Fruit fly (Drosophila melanogaster) whole organism, embryonic: ENCODE data around the gene Rab39.

Source experiments
- BtbVII ChIP-seq: fragments of 200-800 bp; sonication (Bioruptor generic); optimal IDR thresholded peaks from 3 replicates; lab custom pipeline; 2017; ENCODE audit warnings: missing biosample characterization, mild to moderate bottlenecking, missing genetic modification characterization
- Bteb2 ChIP-seq: fragments of 200-800 bp; sonication (Bioruptor generic); optimal IDR thresholded peaks from 2 replicates; lab custom pipeline; 2016; ENCODE audit warnings: missing biosample characterization, missing genetic modification characterization
- C15 ChIP-seq: fragments of 200-800 bp; sonication (Bioruptor generic); IDR thresholded peaks from 3 replicates; pipeline ENCODE4 v1.3.6; 2022; ENCODE audit warnings: missing biosample characterization, missing genetic modification characterization
- CG10654 ChIP-seq: fragments of 200-800 bp; sonication (Bioruptor generic); optimal IDR thresholded peaks from 2 replicates; lab custom pipeline; 2016; ENCODE audit warnings: missing biosample characterization, missing genetic modification characterization
- CG11723 ChIP-seq: fragments of 200-800 bp; sonication (Bioruptor generic); optimal IDR thresholded peaks from 2 replicates; lab custom pipeline; 2017; ENCODE audit warnings: missing biosample characterization, mild to moderate bottlenecking, missing genetic modification characterization
- CG13775 ChIP-seq: fragments of 200-800 bp; sonication (Bioruptor generic); optimal IDR thresholded peaks from 3 replicates; lab custom pipeline; 2017; ENCODE audit warnings: missing biosample characterization, mild to moderate bottlenecking, missing genetic modification characterization
- CG14667 ChIP-seq: fragments of 200-800 bp; sonication (Bioruptor generic); IDR thresholded peaks from 2 replicates; pipeline ENCODE4 v1.3.6; 2022; ENCODE audit warnings: missing biosample characterization, missing genetic modification characterization
- CG18476 ChIP-seq: fragments of 200-800 bp; sonication (Bioruptor generic); optimal IDR thresholded peaks from 2 replicates; lab custom pipeline; 2016; ENCODE audit warnings: missing biosample characterization, mild to moderate bottlenecking, missing genetic modification characterization
- CG2129 ChIP-seq: fragments of 200-800 bp; sonication (Bioruptor generic); IDR thresholded peaks from 2 replicates; pipeline ENCODE4 v1.3.6; 2022; ENCODE audit warnings: missing biosample characterization, missing genetic modification characterization; ENCODE audit not compliant: partially characterized antibody
- CG2712 ChIP-seq: fragments of 200-800 bp; optimal IDR thresholded peaks from 3 replicates; lab custom pipeline; 2019; ENCODE audit warnings: missing biosample characterization, mild to moderate bottlenecking, missing genetic modification characterization, moderate library complexity
- CG2875 ChIP-seq: fragments of 200-800 bp; sonication (Bioruptor generic); optimal IDR thresholded peaks from 2 replicates; lab custom pipeline; 2017; ENCODE audit warnings: missing biosample characterization, mild to moderate bottlenecking, missing genetic modification characterization, missing genetic modification reagents
- CG3065 ChIP-seq: fragments of 200-800 bp; sonication (Bioruptor generic); optimal IDR thresholded peaks from 2 replicates; lab custom pipeline; 2016; ENCODE audit warnings: missing biosample characterization, missing genetic modification characterization
- CG31388 ChIP-seq: fragments of 200-800 bp; sonication (Bioruptor generic); optimal IDR thresholded peaks from 2 replicates; lab custom pipeline; 2016; ENCODE audit warnings: missing biosample characterization, missing genetic modification characterization
- CG3281 ChIP-seq: fragments of 200-800 bp; sonication (Bioruptor generic); optimal IDR thresholded peaks from 3 replicates; lab custom pipeline; 2017; ENCODE audit warnings: missing biosample characterization, mild to moderate bottlenecking, missing genetic modification characterization
- CG34224 ChIP-seq: fragments of 200-800 bp; sonication (Bioruptor generic); IDR thresholded peaks from 3 replicates; pipeline ENCODE4 v1.3.6; 2022; ENCODE audit warnings: missing biosample characterization, missing genetic modification characterization; ENCODE audit not compliant: partially characterized antibody
- CG4328 ChIP-seq: fragments of 200-800 bp; sonication (Bioruptor generic); optimal IDR thresholded peaks from 3 replicates; lab custom pipeline; 2017; ENCODE audit warnings: missing biosample characterization, missing genetic modification reagents, missing genetic modification characterization
- CG5953 ChIP-seq: fragments of 200-800 bp; sonication (Bioruptor generic); IDR thresholded peaks from 2 replicates; pipeline ENCODE4 v1.3.6; 2022; ENCODE audit warnings: missing biosample characterization, missing genetic modification characterization
- CG6654 ChIP-seq: fragments of 200-800 bp; sonication (Bioruptor generic); optimal IDR thresholded peaks from 2 replicates; lab custom pipeline; 2017; ENCODE audit warnings: missing biosample characterization, mild to moderate bottlenecking, missing genetic modification characterization
- CG6689 ChIP-seq: fragments of 200-800 bp; sonication (Bioruptor generic); IDR thresholded peaks from 2 replicates; pipeline ENCODE4 v1.3.6; 2022; ENCODE audit warnings: missing biosample characterization, missing genetic modification characterization
- CG6854 ChIP-seq: fragments of 200-800 bp; sonication (Bioruptor generic); optimal IDR thresholded peaks from 3 replicates; lab custom pipeline; 2017; ENCODE audit warnings: missing biosample characterization, mild to moderate bottlenecking, missing genetic modification characterization
- Dip2 ChIP-seq: fragments of 200-800 bp; sonication (Bioruptor generic); IDR thresholded peaks from 2 replicates; pipeline ENCODE4 v1.3.6; 2022; ENCODE audit warnings: missing biosample characterization, missing genetic modification characterization
- E2f2 ChIP-seq: fragments of 200-800 bp; sonication (Bioruptor generic); IDR thresholded peaks from 2 replicates; pipeline ENCODE4 v1.3.6; 2022; ENCODE audit warnings: missing biosample characterization, missing genetic modification characterization
- Eip74EF ChIP-seq, 2 experiments: fragments of 200-800 bp in 1 of 2; fragments of >200 bp in 1 of 2; sonication (Bioruptor generic) in 1 of 2; optimal IDR thresholded peaks; 2 replicates each; lab custom pipeline; 2017 to 2019; ENCODE audit warnings: missing biosample characterization in 2 of 2, missing genetic modification characterization in 2 of 2, mild to moderate bottlenecking in 1 of 2, moderate library complexity in 1 of 2
- Optix ChIP-seq: fragments of 200-800 bp; sonication (Bioruptor generic); IDR thresholded peaks from 3 replicates; pipeline ENCODE4 v1.3.6; 2022; ENCODE audit warnings: missing biosample characterization, missing genetic modification characterization
- PHDP ChIP-seq: fragments of 200-800 bp; sonication (Bioruptor generic); optimal IDR thresholded peaks from 3 replicates; lab custom pipeline; 2018; ENCODE audit warnings: missing biosample characterization, mild to moderate bottlenecking, missing genetic modification characterization, moderate library complexity
- Rx ChIP-seq: fragments of 200-800 bp; sonication (Bioruptor generic); IDR thresholded peaks from 2 replicates; pipeline ENCODE4 v1.3.6; 2022; ENCODE audit warnings: missing biosample characterization, missing genetic modification characterization
- Sox100B ChIP-seq: fragments of 200-800 bp; sonication (Bioruptor generic); optimal IDR thresholded peaks from 3 replicates; lab custom pipeline; 2018; ENCODE audit warnings: missing biosample characterization, mild to moderate bottlenecking, missing genetic modification characterization
- Taf1 ChIP-seq: fragments of 200-800 bp; sonication (Bioruptor generic); IDR thresholded peaks from 2 replicates; pipeline ENCODE4 v1.3.6; 2022; ENCODE audit warnings: missing biosample characterization, missing genetic modification characterization
- Tbp ChIP-seq: fragments of >200 bp; optimal IDR thresholded peaks from 2 replicates; lab custom pipeline; 2018; ENCODE audit warnings: missing biosample characterization, missing genetic modification characterization
- Xrp1 ChIP-seq: fragments of 200-800 bp; sonication (Bioruptor generic); IDR thresholded peaks from 2 replicates; pipeline ENCODE4 v1.3.6; 2022; ENCODE audit warnings: missing biosample characterization, missing genetic modification characterization
- al ChIP-seq: fragments of 200-800 bp; sonication (Bioruptor generic); IDR thresholded peaks from 2 replicates; pipeline ENCODE4 v1.3.6; 2022; ENCODE audit warnings: missing biosample characterization, missing genetic modification characterization
- amos ChIP-seq: fragments of 200-800 bp; sonication (Bioruptor generic); IDR thresholded peaks from 2 replicates; pipeline ENCODE4 v1.3.6; 2022; ENCODE audit warnings: missing biosample characterization, missing genetic modification characterization; ENCODE audit not compliant: partially characterized antibody
- da ChIP-seq: fragments of 200-800 bp; sonication (Bioruptor generic); optimal IDR thresholded peaks from 2 replicates; lab custom pipeline; 2016; ENCODE audit warnings: missing biosample characterization, missing genetic modification characterization
- danr ChIP-seq: fragments of 200-800 bp; sonication (Bioruptor generic); IDR thresholded peaks from 2 replicates; pipeline ENCODE4 v1.3.6; 2022; ENCODE audit warnings: missing biosample characterization, missing genetic modification characterization
- grau ChIP-seq: fragments of 200-800 bp; optimal IDR thresholded peaks from 3 replicates; lab custom pipeline; 2019; ENCODE audit warnings: missing biosample characterization, mild to moderate bottlenecking, missing genetic modification characterization, moderate library complexity
- hb ChIP-seq: fragments of 200-800 bp; sonication (Bioruptor generic); IDR thresholded peaks from 3 replicates; pipeline ENCODE4 v1.3.6; 2022; ENCODE audit warnings: missing biosample characterization, missing genetic modification characterization; ENCODE audit not compliant: partially characterized antibody
- ind ChIP-seq: fragments of 200-800 bp; sonication (Bioruptor generic); optimal IDR thresholded peaks from 3 replicates; lab custom pipeline; 2016; ENCODE audit warnings: missing biosample characterization, missing genetic modification characterization
- kah ChIP-seq: fragments of 200-800 bp; sonication (Bioruptor generic); optimal IDR thresholded peaks from 2 replicates; lab custom pipeline; 2018; ENCODE audit warnings: missing biosample characterization, mild to moderate bottlenecking, missing genetic modification characterization
- maf-S ChIP-seq: fragments of 200-800 bp; sonication (Bioruptor generic); optimal IDR thresholded peaks from 2 replicates; lab custom pipeline; 2016; ENCODE audit warnings: missing biosample characterization, missing genetic modification characterization
- nau ChIP-seq: fragments of 200-800 bp; sonication (Bioruptor generic); optimal IDR thresholded peaks from 3 replicates; lab custom pipeline; 2017; ENCODE audit warnings: missing biosample characterization, mild to moderate bottlenecking, missing genetic modification characterization, missing genetic modification reagents
- onecut ChIP-seq: fragments of 200-800 bp; sonication (Bioruptor generic); IDR thresholded peaks from 2 replicates; pipeline ENCODE4 v1.3.6; 2022; ENCODE audit warnings: missing biosample characterization, missing genetic modification characterization
- org-1 ChIP-seq: fragments of 200-800 bp; sonication (Bioruptor generic); optimal IDR thresholded peaks from 2 replicates; lab custom pipeline; 2017; ENCODE audit warnings: missing biosample characterization, missing genetic modification characterization
- otp ChIP-seq: fragments of 200-800 bp; sonication (Bioruptor generic); IDR thresholded peaks from 3 replicates; pipeline ENCODE4, ENCODE4 v1.3.6; 2022; ENCODE audit warnings: missing biosample characterization, missing genetic modification characterization
- repo ChIP-seq: fragments of 200-800 bp; sonication (Bioruptor generic); optimal IDR thresholded peaks from 2 replicates; lab custom pipeline; 2016; ENCODE audit warnings: missing biosample characterization, missing genetic modification characterization
- seq ChIP-seq: fragments of 200-800 bp; sonication (Bioruptor generic); IDR thresholded peaks from 2 replicates; pipeline ENCODE4 v1.3.6; 2022; ENCODE audit warnings: missing biosample characterization, missing genetic modification characterization
- slbo ChIP-seq: fragments of 200-800 bp; sonication (Bioruptor generic); IDR thresholded peaks from 2 replicates; pipeline ENCODE4 v1.3.6; 2022; ENCODE audit warnings: missing biosample characterization, missing genetic modification characterization
- sna ChIP-seq: fragments of 200-800 bp; sonication (Bioruptor generic); IDR thresholded peaks from 2 replicates; pipeline ENCODE4 v1.3.6; 2022; ENCODE audit warnings: missing biosample characterization, missing genetic modification characterization; ENCODE audit not compliant: partially characterized antibody
- so ChIP-seq: fragments of 200-800 bp; sonication (Bioruptor generic); IDR thresholded peaks from 3 replicates; pipeline ENCODE4 v1.3.6; 2022; ENCODE audit warnings: missing biosample characterization, missing genetic modification characterization
- unpg ChIP-seq: fragments of 200-800 bp; sonication (Bioruptor generic); optimal IDR thresholded peaks from 3 replicates; lab custom pipeline; 2018; ENCODE audit warnings: missing biosample characterization, mild to moderate bottlenecking, missing genetic modification characterization, moderate library complexity

Rab39 gene

dm6 chrX:7734131-7734930, at the start of gene Rab39, which contains the start of gene Pdp (continued):
- TF ChIP-seq E2f2 (peak; percentile 61), onecut (peak; percentile 63), CG14667 (peak; percentile 67), Eip74EF (GFP tag; optimal IDR thresholded peaks at IDR 0.05; lab: Kevin White, UChicago) (no peak), CG4328 (GFP tag; lab: Kevin White, UChicago) (peak; percentile 70), Sox100B (peak; percentile 68), grau (peak; percentile 83), nau (GFP tag; lab: Kevin White, UChicago) (no peak), CG5953 (peak; percentile 38; the same call in 1 of the 2 replicates), Dip2 (GFP tag; lab: Robert Waterston, UW) (no peak), repo (GFP tag; lab: Kevin White, UChicago) (no peak), org-1 (peak; percentile 31), CG3281 (GFP tag; lab: Kevin White, UChicago) (peak; percentile 66), CG11723 (GFP tag; lab: Kevin White, UChicago) (peak; percentile 62), otp (no peak), CG3065 (GFP tag; lab: Kevin White, UChicago) (peak; percentile 54), amos (peak; percentile 89), CG2712 (tag; lab: Kevin White, UChicago) (peak; percentile 77), kah (peak; percentile 16), danr (GFP tag; lab: Robert Waterston, UW) (peak; percentile 73), CG6689 (peak; percentile 82), CG10654 (GFP tag; lab: Kevin White, UChicago) (peak; percentile 70), CG34224 (GFP tag; lab: Robert Waterston, UW) (peak; percentile 92), sna (peak; percentile 94), CG2875 (GFP tag; lab: Kevin White, UChicago) (peak; percentile 28), maf-S (GFP tag; lab: Kevin White, UChicago) (no peak), BtbVII (GFP tag; lab: Kevin White, UChicago) (no peak), CG31388 (GFP tag; lab: Kevin White, UChicago) (peak; percentile 11), Optix (GFP tag; lab: Robert Waterston, UW) (peak; percentile 35; the same call in 1 of the 3 replicates), da (GFP tag; lab: Kevin White, UChicago) (peak; percentile 8), slbo (GFP tag; lab: Robert Waterston, UW) (peak; percentile 86), C15 (0 out of 3 replicates have a peak, but pooled peaks have one; percentile 57), CG13775 (GFP tag; lab: Kevin White, UChicago) (peak; percentile 86), PHDP (tag; lab: Kevin White, UChicago) (peak; percentile 72), al (GFP tag; lab: Robert Waterston, UW) (peak; percentile 77), so (GFP tag; lab: Robert Waterston, UW) (peak; percentile 36; the same call in 1 of the 3 replicates), CG6854 (GFP tag; lab: Kevin White, UChicago) (no peak), unpg (GFP tag; lab: Kevin White, UChicago) (peak; percentile 73), CG18476 (GFP tag; lab: Kevin White, UChicago) (peak; percentile 68), Tbp (no peak), hb (peak; percentile 90), seq (GFP tag; lab: Robert Waterston, UW) (peak; percentile 55), CG2129 (GFP tag; lab: Robert Waterston, UW) (peak; percentile 83), Bteb2 (GFP tag; lab: Kevin White, UChicago) (peak; percentile 40), ind (GFP tag; lab: Kevin White, UChicago) (peak; percentile 84), Rx (GFP tag; lab: Robert Waterston, UW) (0 out of 2 replicates have a peak, but pooled peaks have one; percentile 20), CG6654 (no peak), Taf1 (GFP tag; lab: Robert Waterston, UW) (peak; percentile 34; the same call in 1 of the 2 replicates), Xrp1 (GFP tag; lab: Robert Waterston, UW) (peak; percentile 83)
